Worm (Caenorhabditis elegans): ENCODE measurements around the gene srbc-14.

The srbc-14 gene

ce11 chrV:17044500-17044899 lies 27.0 kb downstream of the srbc-14 start, which contains the start of gene F28B1.2:
TSS of gene F28B1.2 (plus strand) at chrV:17044800.
- TF ChIP-seq nhr-6 (tag; optimal IDR thresholded peaks at IDR 0.05) (no peak), spr-1 (tag; optimal IDR thresholded peaks at IDR 0.05) (no peak), zag-1 (tag; optimal IDR thresholded peaks at IDR 0.05) (no peak), rbr-2 (tag; optimal IDR thresholded peaks at IDR 0.05) (no peak), pqm-1 (tag; optimal IDR thresholded peaks at IDR 0.05) (no peak), Y5F2A.4 (GFP tag; optimal IDR thresholded peaks at IDR 0.05) (no peak), lir-3 (tag; optimal IDR thresholded peaks at IDR 0.05) (no peak), nhr-25 (tag; optimal IDR thresholded peaks at IDR 0.05; ENCODE audit: borderline replicate concordance, insufficient read depth) (no peak), nhr-237 (tag; optimal IDR thresholded peaks at IDR 0.05) (no peak), D1046.2 (GFP tag; IDR thresholded peaks at IDR 0.05) (no peak), ztf-11 (tag; optimal IDR thresholded peaks at IDR 0.05) (no peak), snpc-1.2 (GFP tag; IDR thresholded peaks at IDR 0.05) (no peak), dpl-1 (GFP tag; optimal IDR thresholded peaks at IDR 0.05) (no peak)

- TF ChIP-seq F10B5.3 (tag; optimal IDR thresholded peaks at IDR 0.05) = no peak
- TF ChIP-seq duxl-1 (tag; optimal IDR thresholded peaks at IDR 0.05; ENCODE audit: poor library complexity) = no peak
- TF ChIP-seq lir-3 (tag; optimal IDR thresholded peaks at IDR 0.05) = no peak
Measured at ce11 chrV:17042263-17042662, 29.2 kb downstream of the srbc-14 start, which contains the start of gene hpo-33. TSS of gene hpo-33 (plus strand) at chrV:17042563.

ce11 chrV:17035850-17036249 lies 35.6 kb downstream of the srbc-14 start, which contains the start of gene srz-94:
TSS of gene srz-94 (minus strand) at chrV:17035950.
- TF ChIP-seq ceh-20 (GFP tag; IDR thresholded peaks at IDR 0.05) = no peak
- no peak for TF ChIP-seq hlh-30 (tag; optimal IDR thresholded peaks at IDR 0.05; ENCODE audit: insufficient read depth)
- no peak for TF ChIP-seq saeg-2 (GFP tag; IDR thresholded peaks at IDR 0.05)
- no peak for TF ChIP-seq rbr-2 (tag; optimal IDR thresholded peaks at IDR 0.05)
- no peak for TF ChIP-seq mdl-1 (tag; optimal IDR thresholded peaks at IDR 0.05)
- no peak for TF ChIP-seq daf-16 (GFP tag; optimal IDR thresholded peaks at IDR 0.05)
- TF ChIP-seq daf-16 (tag; optimal IDR thresholded peaks at IDR 0.05) = no peak
- no peak for TF ChIP-seq ceh-82 (tag; optimal IDR thresholded peaks at IDR 0.05)
- no peak for TF ChIP-seq lin-13 (GFP tag; optimal IDR thresholded peaks at IDR 0.05)

ce11 chrV:17030430-17030829 lies 41.0 kb downstream of the srbc-14 start:
- TF ChIP-seq dve-1 (tag; optimal IDR thresholded peaks at IDR 0.05; ENCODE audit: insufficient read depth) (no peak), lin-29 (GFP tag; IDR thresholded peaks at IDR 0.05) (no peak), T26A8.4 (GFP tag; IDR thresholded peaks at IDR 0.05) (no peak), zip-11 (GFP tag; IDR thresholded peaks at IDR 0.05) (no peak), nhr-111 (GFP tag; optimal IDR thresholded peaks at IDR 0.05) (no peak), lir-3 (tag; optimal IDR thresholded peaks at IDR 0.05) (no peak), spr-1 (tag; optimal IDR thresholded peaks at IDR 0.05) (no peak), fkh-10 (GFP tag; optimal IDR thresholded peaks at IDR 0.05) (no peak), snpc-4 (tag; optimal IDR thresholded peaks at IDR 0.05) (no peak), nhr-25 (tag; optimal IDR thresholded peaks at IDR 0.05; ENCODE audit: borderline replicate concordance, insufficient read depth) (no peak), tag-97 (GFP tag; IDR thresholded peaks at IDR 0.05) (no peak), spr-3 (GFP tag; optimal IDR thresholded peaks at IDR 0.05) (no peak), ceh-28 (tag; optimal IDR thresholded peaks at IDR 0.05) (no peak)

ce11 chrV:17026289-17026688 lies 45.2 kb downstream of the srbc-14 start, which contains the start of gene F49H6.15:
TSS of gene F49H6.15 (minus strand) at chrV:17026389.
- TF ChIP-seq Y48G9A.11 (GFP tag; IDR thresholded peaks at IDR 0.05) (no peak), aha-1 (tag) (no peak), saeg-2 (GFP tag; IDR thresholded peaks at IDR 0.05) (no peak)
